Worm (Caenorhabditis elegans): Measurements from ENCODE around the gene K06G5.3.

Gene K06G5.3

DNA sequence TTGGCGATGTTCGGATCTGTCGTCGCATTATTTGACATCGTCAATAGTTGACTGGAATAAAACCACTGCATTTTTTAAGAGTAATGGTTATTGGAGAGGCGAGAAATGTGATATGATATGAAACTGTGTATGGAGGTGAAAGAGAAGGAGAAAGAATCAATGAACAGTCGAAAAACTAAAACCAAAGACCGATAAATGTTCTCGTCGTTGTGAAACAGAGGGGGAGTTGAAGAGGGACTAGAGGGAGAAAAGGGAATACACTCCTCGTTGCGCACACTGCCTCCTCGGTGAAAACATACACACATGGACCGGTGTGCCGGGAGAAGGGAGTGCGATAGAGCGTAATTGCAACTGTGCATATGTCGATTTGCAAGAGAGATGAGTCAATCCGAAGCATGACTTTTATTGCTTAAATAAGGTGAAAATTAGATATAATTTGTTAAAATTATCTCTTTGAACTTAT, 53.5 kb downstream of the K06G5.3 start, which contains the start of gene sym-4 (continued):
- TF ChIP-seq zag-1 (tag; optimal IDR thresholded peaks at IDR 0.05) (peak; percentile 92), nhr-10 (tag; optimal IDR thresholded peaks at IDR 0.05) (peak; percentile 22)

Data from whole organism, L2 larva.